Worm (Caenorhabditis elegans) whole organism, mixed stage, embryonic: Measurements from ENCODE around the gene dpy-6.

Experiments used
- M03D4.4 ChIP-seq: sonication (generic microtip); optimal IDR thresholded peaks from 2 replicates; lab custom pipeline; 2017; ENCODE audit warnings: mild to moderate bottlenecking, missing genetic modification characterization, missing compliant biosample characterization
- bed-3 ChIP-seq: fragments of 200-800 bp; sonication (Bioruptor generic); optimal IDR thresholded peaks from 3 replicates; lab custom pipeline; 2018; ENCODE audit warnings: mild to moderate bottlenecking, missing genetic modification characterization, moderate library complexity, missing compliant biosample characterization
- blmp-1 ChIP-seq: fragments of 150-350 bp; optimal IDR thresholded peaks from 2 replicates; lab custom pipeline; 2014; ENCODE audit warnings: missing biosample characterization, missing genetic modification characterization
- ceh-39 ChIP-seq: fragments of 150-350 bp; optimal IDR thresholded peaks from 2 replicates; lab custom pipeline; 2014; ENCODE audit warnings: missing biosample characterization, missing genetic modification characterization
- ceh-43 ChIP-seq: fragments of 200-800 bp; sonication (Bioruptor generic); optimal IDR thresholded peaks from 2 replicates; lab custom pipeline; 2018; ENCODE audit warnings: mild to moderate bottlenecking, missing genetic modification characterization, moderate library complexity, missing compliant biosample characterization
- ces-1 ChIP-seq: fragments of 150-350 bp; optimal IDR thresholded peaks from 2 replicates; lab custom pipeline; 2014; ENCODE audit warnings: missing biosample characterization, missing genetic modification reagents, missing genetic modification characterization
- drap-1 ChIP-seq: fragments of 200-800 bp; sonication (Bioruptor generic); optimal IDR thresholded peaks from 3 replicates; lab custom pipeline; 2018; ENCODE audit warnings: mild to moderate bottlenecking, missing genetic modification characterization, missing compliant biosample characterization
- elt-1 ChIP-seq: sonication (generic microtip); optimal IDR thresholded peaks from 2 replicates; lab custom pipeline; 2017; ENCODE audit warnings: missing genetic modification characterization, mild to moderate bottlenecking, missing compliant biosample characterization, antibody characterized with exemption, moderate library complexity, borderline replicate concordance; ENCODE audit not compliant: insufficient read depth
- elt-3 ChIP-seq: fragments of 150-350 bp; optimal IDR thresholded peaks from 2 replicates; lab custom pipeline; 2014; ENCODE audit warnings: missing biosample characterization, missing genetic modification characterization
- flh-1 ChIP-seq: fragments of 200-800 bp; sonication (Bioruptor generic); optimal IDR thresholded peaks from 2 replicates; lab custom pipeline; 2018; ENCODE audit warnings: mild to moderate bottlenecking, missing genetic modification characterization, moderate library complexity, missing compliant biosample characterization
- hlh-1 ChIP-seq: fragments of 150-350 bp; optimal IDR thresholded peaks from 2 replicates; lab custom pipeline; 2014; ENCODE audit warnings: missing biosample characterization, missing genetic modification reagents, missing genetic modification characterization
- lin-13 ChIP-seq: fragments of 150-350 bp; optimal IDR thresholded peaks from 2 replicates; lab custom pipeline; 2014; ENCODE audit warnings: missing biosample characterization, missing genetic modification characterization
- lin-32 ChIP-seq: fragments of 200-800 bp; sonication (Bioruptor generic); optimal IDR thresholded peaks from 2 replicates; lab custom pipeline; 2018; ENCODE audit warnings: mild to moderate bottlenecking, missing genetic modification characterization, missing compliant biosample characterization
- lsy-2 ChIP-seq: fragments of 150-350 bp; optimal IDR thresholded peaks from 2 replicates; lab custom pipeline; 2014; ENCODE audit warnings: missing biosample characterization, missing genetic modification characterization
- mab-5 ChIP-seq: fragments of 150-350 bp; optimal IDR thresholded peaks from 2 replicates; lab custom pipeline; 2014; ENCODE audit warnings: missing biosample characterization, missing genetic modification characterization
- mep-1 ChIP-seq: fragments of 150-350 bp; optimal IDR thresholded peaks from 2 replicates; lab custom pipeline; 2017; ENCODE audit warnings: missing biosample characterization, missing genetic modification reagents, missing genetic modification characterization, inconsistent platforms
- mls-2 ChIP-seq: sonication (generic microtip); optimal IDR thresholded peaks from 2 replicates; lab custom pipeline; 2016; ENCODE audit warnings: mild to moderate bottlenecking, missing genetic modification characterization, moderate library complexity, missing compliant biosample characterization
- nhr-12 ChIP-seq: fragments of 150-350 bp; optimal IDR thresholded peaks from 2 replicates; lab custom pipeline; 2014; ENCODE audit warnings: missing biosample characterization, missing genetic modification characterization
- nhr-2 ChIP-seq: fragments of 150-350 bp; optimal IDR thresholded peaks from 2 replicates; lab custom pipeline; 2014; ENCODE audit warnings: missing biosample characterization, missing genetic modification characterization
- nhr-237 ChIP-seq: fragments of 150-350 bp; optimal IDR thresholded peaks from 2 replicates; lab custom pipeline; 2014; ENCODE audit warnings: missing biosample characterization, missing genetic modification characterization
- nhr-28 ChIP-seq: fragments of 150-350 bp; optimal IDR thresholded peaks from 2 replicates; lab custom pipeline; 2014; ENCODE audit warnings: missing biosample characterization, missing genetic modification characterization
- nhr-76 ChIP-seq: sonication (generic microtip); optimal IDR thresholded peaks from 2 replicates; lab custom pipeline; 2017; ENCODE audit warnings: missing biosample characterization, missing genetic modification characterization
- pha-4 ChIP-seq: fragments of 150-350 bp; optimal IDR thresholded peaks from 2 replicates; lab custom pipeline; 2018; ENCODE audit warnings: missing biosample characterization, missing genetic modification reagents, missing genetic modification characterization
- sem-2 ChIP-seq: fragments of 200-800 bp; sonication (Bioruptor generic); optimal IDR thresholded peaks from 2 replicates; lab custom pipeline; 2018; ENCODE audit warnings: mild to moderate bottlenecking, missing genetic modification characterization, missing compliant biosample characterization
- snpc-4 ChIP-seq: fragments of 150-350 bp; optimal IDR thresholded peaks from 2 replicates; lab custom pipeline; 2014; ENCODE audit warnings: missing biosample characterization, missing genetic modification characterization
- sptf-1 ChIP-seq: sonication (generic microtip); optimal IDR thresholded peaks from 2 replicates; lab custom pipeline; 2017; ENCODE audit warnings: mild to moderate bottlenecking, missing genetic modification characterization, moderate library complexity, missing compliant biosample characterization
- tbx-8 ChIP-seq: fragments of 200-800 bp; sonication (Bioruptor generic); optimal IDR thresholded peaks from 2 replicates; lab custom pipeline; 2018; ENCODE audit warnings: mild to moderate bottlenecking, missing genetic modification characterization, moderate library complexity, missing compliant biosample characterization
- unc-120 ChIP-seq: sonication (generic microtip); optimal IDR thresholded peaks from 2 replicates; lab custom pipeline; 2017; ENCODE audit warnings: missing genetic modification characterization, missing compliant biosample characterization; ENCODE audit not compliant: poor library complexity, severe bottlenecking
- unc-39 ChIP-seq: fragments of 150-350 bp; optimal IDR thresholded peaks from 2 replicates; lab custom pipeline; 2014; ENCODE audit warnings: missing biosample characterization, missing genetic modification characterization
- unc-62 ChIP-seq: fragments of 150-350 bp; optimal IDR thresholded peaks from 2 replicates; lab custom pipeline; 2014; ENCODE audit warnings: missing biosample characterization, missing genetic modification reagents, missing genetic modification characterization
- ztf-11 ChIP-seq: fragments of 150-350 bp; optimal IDR thresholded peaks from 2 replicates; lab custom pipeline; 2014; ENCODE audit warnings: missing biosample characterization, missing genetic modification characterization

The dpy-6 gene

DNA sequence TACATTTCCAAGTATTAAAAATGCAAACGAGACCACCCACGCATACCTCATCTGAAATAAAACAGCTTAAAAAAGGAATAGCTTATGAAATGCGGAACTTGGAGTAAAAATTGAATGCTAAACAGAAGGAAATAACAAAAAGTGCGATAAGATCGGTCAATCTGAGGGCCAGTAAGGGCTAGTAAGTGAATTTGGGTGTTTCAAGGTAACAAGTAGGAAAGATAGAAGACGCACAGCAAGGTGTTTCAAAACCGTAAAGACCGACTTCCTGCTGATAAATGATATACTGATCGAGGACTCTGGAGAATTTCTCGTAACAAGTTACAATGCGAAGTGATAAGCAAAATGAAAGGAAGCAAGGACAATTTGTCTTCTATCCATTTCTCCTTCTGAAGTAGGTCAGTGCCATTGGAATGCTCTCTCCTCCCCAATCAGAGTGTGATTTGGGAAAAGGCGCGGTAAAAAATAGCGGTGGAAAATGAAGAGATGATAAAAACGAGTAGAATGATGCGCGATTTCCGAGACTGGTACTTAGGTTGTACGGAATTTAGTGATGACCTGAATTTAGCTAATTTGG lies at the start of gene dpy-6:
Gene dpy-6, minus strand, starts transcription at position 51 of the 577 bp plus-strand sequence.
- TF ChIP-seq snpc-4 (tag; lab: Kevin White, UChicago) = no peak
- TF ChIP-seq nhr-237 (tag; lab: Kevin White, UChicago) = no peak
- TF ChIP-seq lin-13 (tag; lab: Kevin White, UChicago) = no peak
- no peak for TF ChIP-seq mep-1 (tag; lab: Kevin White, UChicago)
- no peak for TF ChIP-seq ceh-43
- TF ChIP-seq ces-1 = no peak
- no peak for TF ChIP-seq lsy-2 (tag; lab: Kevin White, UChicago)
- TF ChIP-seq sem-2 (GFP tag; lab: Kevin White, UChicago) = no peak
- no peak for TF ChIP-seq mab-5
- TF ChIP-seq unc-120 (tag; lab: Kevin White, UChicago) = no peak
- no peak for TF ChIP-seq drap-1 (GFP tag; lab: Kevin White, UChicago)
- no peak for TF ChIP-seq elt-1 (tag; lab: Kevin White, UChicago)

DNA sequence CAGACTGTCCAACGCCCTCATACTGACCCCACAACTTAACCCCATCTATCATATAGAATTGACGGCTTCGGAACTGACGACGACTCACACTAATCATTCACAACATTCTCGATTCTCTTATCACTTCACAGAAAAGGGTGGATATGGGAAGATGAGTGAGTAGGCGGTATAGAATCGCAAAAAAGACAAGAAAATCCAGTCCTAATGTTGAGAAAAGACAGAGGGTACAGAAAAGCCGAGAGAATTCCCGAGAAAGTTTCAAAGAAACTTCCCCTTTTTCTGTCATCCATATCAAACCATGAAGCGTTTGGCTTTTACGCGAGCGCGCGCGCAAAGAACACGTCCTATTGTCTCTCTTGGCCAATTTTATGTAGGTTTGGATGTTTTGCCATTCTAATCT lies 48.8 kb upstream of the dpy-6 start:
- TF ChIP-seq nhr-2 (tag; lab: Kevin White, UChicago) = no peak
- TF ChIP-seq bed-3 (GFP tag; lab: Kevin White, UChicago) = no peak
- TF ChIP-seq sptf-1 (tag; lab: Kevin White, UChicago) = no peak
- no peak for TF ChIP-seq nhr-12 (tag; lab: Kevin White, UChicago)
- TF ChIP-seq M03D4.4 (tag; lab: Kevin White, UChicago) = no peak
- no peak for TF ChIP-seq drap-1 (GFP tag; lab: Kevin White, UChicago)
- no peak for TF ChIP-seq ceh-39
- TF ChIP-seq mep-1 (tag; lab: Kevin White, UChicago) = no peak
- no peak for TF ChIP-seq elt-1 (tag; lab: Kevin White, UChicago)
- TF ChIP-seq elt-3 (tag; lab: Kevin White, UChicago) = no peak
- no peak for TF ChIP-seq mls-2 (tag; lab: Kevin White, UChicago)

ce11 chrX:8500922-8501321 lies 45.5 kb upstream of the dpy-6 start, which contains the start of gene grd-4:
Gene grd-4, plus strand, starts transcription at chrX:8501222.
- no peak for TF ChIP-seq snpc-4 (tag; lab: Kevin White, UChicago)
- no peak for TF ChIP-seq nhr-237 (tag; lab: Kevin White, UChicago)
- TF ChIP-seq ztf-11 (tag; lab: Kevin White, UChicago) = no peak
- no peak for TF ChIP-seq blmp-1 (tag; lab: Kevin White, UChicago)
- TF ChIP-seq nhr-2 (tag; lab: Kevin White, UChicago) = no peak
- TF ChIP-seq unc-62 (GFP tag; lab: Kevin White, UChicago) = no peak
- no peak for TF ChIP-seq unc-39 (tag; lab: Kevin White, UChicago)
- TF ChIP-seq nhr-12 (tag; lab: Kevin White, UChicago) = no peak
- no peak for TF ChIP-seq sptf-1 (tag; lab: Kevin White, UChicago)
- no peak for TF ChIP-seq flh-1 (GFP tag; lab: Kevin White, UChicago)
- TF ChIP-seq sem-2 (GFP tag; lab: Kevin White, UChicago) = no peak
- TF ChIP-seq lin-32 (GFP tag; lab: Kevin White, UChicago) = no peak
- no peak for TF ChIP-seq drap-1 (GFP tag; lab: Kevin White, UChicago)
- no peak for TF ChIP-seq hlh-1 (tag; lab: Kevin White, UChicago)
- TF ChIP-seq ceh-39 = no peak
- TF ChIP-seq ceh-43 = no peak
- TF ChIP-seq elt-3 (tag; lab: Kevin White, UChicago) = no peak

- no peak for TF ChIP-seq blmp-1 (tag; lab: Kevin White, UChicago)
- no peak for TF ChIP-seq elt-1 (tag; lab: Kevin White, UChicago)
- no peak for TF ChIP-seq unc-120 (tag; lab: Kevin White, UChicago)
- no peak for TF ChIP-seq ztf-11 (tag; lab: Kevin White, UChicago)
- TF ChIP-seq ces-1 = no peak
- no peak for TF ChIP-seq unc-39 (tag; lab: Kevin White, UChicago)
- no peak for TF ChIP-seq lin-32 (GFP tag; lab: Kevin White, UChicago)
- no peak for TF ChIP-seq snpc-4 (tag; lab: Kevin White, UChicago)
- no peak for TF ChIP-seq sem-2 (GFP tag; lab: Kevin White, UChicago)
- TF ChIP-seq ceh-39 = no peak
- TF ChIP-seq nhr-28 = no peak
- no peak for TF ChIP-seq nhr-76 (tag; lab: Kevin White, UChicago)
- TF ChIP-seq unc-62 (GFP tag; lab: Kevin White, UChicago) = no peak
- TF ChIP-seq bed-3 (GFP tag; lab: Kevin White, UChicago) = no peak
- no peak for TF ChIP-seq pha-4 (tag; lab: Kevin White, UChicago)
- TF ChIP-seq elt-3 (tag; lab: Kevin White, UChicago) = no peak
- TF ChIP-seq tbx-8 (GFP tag; lab: Kevin White, UChicago) = no peak
These were observed 44.3 kb upstream of the dpy-6 start, which contains the start of gene grd-14 for ce11 chrX:8499721-8500120. Gene grd-14, plus strand, starts transcription at chrX:8500021.
